Worm (Caenorhabditis elegans) whole organism, young adult: ENCODE data around the gene C09H5.7.

Source experiments
- B0035.1 ChIP-seq: sonication (generic microtip); optimal IDR thresholded peaks from 2 replicates; lab custom pipeline; 2016; ENCODE audit warnings: missing genetic modification characterization, mild to moderate bottlenecking, missing compliant biosample characterization, missing genotype, missing genetic modification reagents
- F49E8.2 ChIP-seq: sonication (generic microtip); optimal IDR thresholded peaks from 3 replicates; lab custom pipeline; 2017; ENCODE audit warnings: missing genetic modification characterization, mild to moderate bottlenecking, missing compliant biosample characterization, antibody characterized with exemption, moderate library complexity; ENCODE audit not compliant: insufficient read depth
- F57A8.1 ChIP-seq: fragments of 200-800 bp; sonication (Bioruptor generic); optimal IDR thresholded peaks from 2 replicates; lab custom pipeline; 2018; ENCODE audit warnings: mild to moderate bottlenecking, missing genetic modification characterization, moderate library complexity, missing compliant biosample characterization
- F57C9.4 ChIP-seq: sonication (generic microtip); optimal IDR thresholded peaks from 2 replicates; lab custom pipeline; 2017; ENCODE audit warnings: mild to moderate bottlenecking, missing genetic modification characterization, missing compliant biosample characterization
- K11D2.4 ChIP-seq: fragments of 200-800 bp; sonication (Bioruptor generic); IDR thresholded peaks from 2 replicates; pipeline ENCODE4 v1.3.6; 2022; ENCODE audit warnings: missing genetic modification reagents, missing genetic modification characterization, missing compliant biosample characterization
- T26A5.8 ChIP-seq: sonication (generic microtip); optimal IDR thresholded peaks from 2 replicates; lab custom pipeline; 2016; ENCODE audit warnings: missing genetic modification characterization, missing compliant biosample characterization
- Y53G8AR.9 ChIP-seq: fragments of 200-800 bp; sonication (Bioruptor generic); conservative IDR thresholded peaks from 2 replicates; pipeline ENCODE4 v1.3.6; 2022; ENCODE audit warnings: missing genetic modification reagents, missing genetic modification characterization, missing compliant biosample characterization
- Y56A3A.18 ChIP-seq: fragments of 200-800 bp; sonication (Bioruptor generic); IDR thresholded peaks from 2 replicates; pipeline ENCODE4 v1.3.6; 2022; ENCODE audit warnings: missing genetic modification reagents, missing genetic modification characterization, missing compliant biosample characterization
- Y95B8A.8 ChIP-seq: fragments of 200-800 bp; sonication (Bioruptor generic); IDR thresholded peaks from 2 replicates; pipeline ENCODE4 v1.3.6; 2022; ENCODE audit warnings: missing genetic modification reagents, missing genetic modification characterization, missing compliant biosample characterization
- ama-1 ChIP-seq, 3 experiments: fragments of 150-350 bp in 1 of 3; sonication (generic microtip) in 2 of 3; optimal IDR thresholded peaks; 2 replicates each; lab custom pipeline; 2014 to 2018; ENCODE audit warnings: missing biosample characterization in 2 of 3, missing genetic modification characterization in 2 of 3, missing genetic modification reagents in 2 of 3
- aptf-2 ChIP-seq: fragments of 200-800 bp; sonication (Bioruptor generic); conservative IDR thresholded peaks from 2 replicates; pipeline ENCODE4 v1.3.6; 2022; ENCODE audit warnings: missing genetic modification reagents, missing genetic modification characterization, missing compliant biosample characterization
- atf-7 ChIP-seq: sonication (generic microtip); optimal IDR thresholded peaks from 2 replicates; lab custom pipeline; 2017; ENCODE audit warnings: mild to moderate bottlenecking, missing genetic modification characterization, missing compliant biosample characterization
- dox-1 ChIP-seq: fragments of 200-800 bp; sonication (Bioruptor generic); IDR thresholded peaks from 2 replicates; pipeline ENCODE4 v1.3.6; 2022; ENCODE audit warnings: missing genetic modification reagents, missing genetic modification characterization, missing compliant biosample characterization
- dpff-1 ChIP-seq: sonication (generic microtip); optimal IDR thresholded peaks from 2 replicates; lab custom pipeline; 2017; ENCODE audit warnings: mild to moderate bottlenecking, missing genetic modification characterization, missing compliant biosample characterization
- ets-4 ChIP-seq: fragments of 200-800 bp; sonication (Bioruptor generic); optimal IDR thresholded peaks from 2 replicates; lab custom pipeline; 2018; ENCODE audit warnings: mild to moderate bottlenecking, missing genetic modification characterization, missing compliant biosample characterization
- gei-17 ChIP-seq: fragments of 200-800 bp; sonication (Bioruptor generic); optimal IDR thresholded peaks from 2 replicates; lab custom pipeline; 2018; ENCODE audit warnings: mild to moderate bottlenecking, missing genetic modification characterization, missing compliant biosample characterization
- hlh-12 ChIP-seq: sonication (generic microtip); optimal IDR thresholded peaks from 2 replicates; lab custom pipeline; 2016; ENCODE audit warnings: missing genetic modification characterization, missing compliant biosample characterization
- hmg-1.2 ChIP-seq: fragments of 200-800 bp; sonication (Bioruptor generic); IDR thresholded peaks from 2 replicates; pipeline ENCODE4 v1.3.6; 2022; ENCODE audit warnings: missing genetic modification reagents, missing genetic modification characterization, missing compliant biosample characterization
- hsf-1 ChIP-seq: fragments of 200-800 bp; sonication (Bioruptor generic); IDR thresholded peaks from 2 replicates; pipeline ENCODE4 v1.3.6; 2022; ENCODE audit warnings: missing genetic modification reagents, missing genetic modification characterization, missing compliant biosample characterization
- lin-26 ChIP-seq: fragments of 200-800 bp; sonication (Bioruptor generic); IDR thresholded peaks from 2 replicates; pipeline ENCODE4 v1.3.6; 2022; ENCODE audit warnings: missing genetic modification reagents, missing genetic modification characterization, missing compliant biosample characterization
- lin-40 ChIP-seq: sonication (generic microtip); optimal IDR thresholded peaks from 2 replicates; lab custom pipeline; 2016; ENCODE audit warnings: missing genetic modification characterization, mild to moderate bottlenecking, missing compliant biosample characterization, missing genotype, missing genetic modification reagents
- lir-1 ChIP-seq: fragments of 200-800 bp; sonication (Bioruptor generic); conservative IDR thresholded peaks from 2 replicates; pipeline ENCODE4 v1.3.6; 2022; ENCODE audit warnings: missing genetic modification reagents, missing genetic modification characterization, missing compliant biosample characterization
- madf-3 ChIP-seq: fragments of 200-800 bp; sonication (Bioruptor generic); IDR thresholded peaks from 2 replicates; pipeline ENCODE4 v1.3.6; 2022; ENCODE audit warnings: missing genetic modification reagents, missing genetic modification characterization, missing compliant biosample characterization
- madf-6 ChIP-seq: fragments of 200-800 bp; sonication (Bioruptor generic); IDR thresholded peaks from 2 replicates; pipeline ENCODE4 v1.3.6; 2022; ENCODE audit warnings: missing genetic modification reagents, missing genetic modification characterization, missing compliant biosample characterization
- nfya-2 ChIP-seq: fragments of 200-800 bp; sonication (Bioruptor generic); IDR thresholded peaks from 2 replicates; pipeline ENCODE4 v1.3.6; 2022; ENCODE audit warnings: missing genetic modification reagents, missing genetic modification characterization, missing compliant biosample characterization
- nfyb-1 ChIP-seq: fragments of 200-800 bp; sonication (Bioruptor generic); IDR thresholded peaks from 2 replicates; pipeline ENCODE4 v1.3.6; 2022; ENCODE audit warnings: missing genetic modification reagents, missing genetic modification characterization, missing compliant biosample characterization
- rpc-1 ChIP-seq, 2 experiments: fragments of 150-350 bp in 1 of 2; sonication (generic microtip) in 1 of 2; optimal IDR thresholded peaks; 2 replicates each; lab custom pipeline; 2014 to 2018; ENCODE audit warnings: missing biosample characterization in 1 of 2, missing genetic modification characterization in 1 of 2, missing genetic modification reagents in 1 of 2, missing genotype in 1 of 2
- sdz-38 ChIP-seq: sonication (generic microtip); optimal IDR thresholded peaks from 2 replicates; lab custom pipeline; 2016; ENCODE audit warnings: missing genotype, missing genetic modification characterization, missing compliant biosample characterization
- snpc-1.3 ChIP-seq: sonication (generic microtip); optimal IDR thresholded peaks from 2 replicates; lab custom pipeline; 2017; ENCODE audit warnings: missing genetic modification characterization, mild to moderate bottlenecking, missing compliant biosample characterization, antibody characterized with exemption, moderate library complexity, missing genotype, missing genetic modification reagents; ENCODE audit not compliant: insufficient read depth
- somi-1 ChIP-seq: fragments of 200-800 bp; sonication (Bioruptor generic); optimal IDR thresholded peaks from 2 replicates; lab custom pipeline; 2018; ENCODE audit warnings: mild to moderate bottlenecking, missing genetic modification characterization, missing compliant biosample characterization
- sptf-2 ChIP-seq: fragments of 200-800 bp; sonication (Bioruptor generic); optimal IDR thresholded peaks from 2 replicates; lab custom pipeline; 2018; ENCODE audit warnings: mild to moderate bottlenecking, missing genetic modification characterization, missing compliant biosample characterization

C09H5.7 gene

DNA sequence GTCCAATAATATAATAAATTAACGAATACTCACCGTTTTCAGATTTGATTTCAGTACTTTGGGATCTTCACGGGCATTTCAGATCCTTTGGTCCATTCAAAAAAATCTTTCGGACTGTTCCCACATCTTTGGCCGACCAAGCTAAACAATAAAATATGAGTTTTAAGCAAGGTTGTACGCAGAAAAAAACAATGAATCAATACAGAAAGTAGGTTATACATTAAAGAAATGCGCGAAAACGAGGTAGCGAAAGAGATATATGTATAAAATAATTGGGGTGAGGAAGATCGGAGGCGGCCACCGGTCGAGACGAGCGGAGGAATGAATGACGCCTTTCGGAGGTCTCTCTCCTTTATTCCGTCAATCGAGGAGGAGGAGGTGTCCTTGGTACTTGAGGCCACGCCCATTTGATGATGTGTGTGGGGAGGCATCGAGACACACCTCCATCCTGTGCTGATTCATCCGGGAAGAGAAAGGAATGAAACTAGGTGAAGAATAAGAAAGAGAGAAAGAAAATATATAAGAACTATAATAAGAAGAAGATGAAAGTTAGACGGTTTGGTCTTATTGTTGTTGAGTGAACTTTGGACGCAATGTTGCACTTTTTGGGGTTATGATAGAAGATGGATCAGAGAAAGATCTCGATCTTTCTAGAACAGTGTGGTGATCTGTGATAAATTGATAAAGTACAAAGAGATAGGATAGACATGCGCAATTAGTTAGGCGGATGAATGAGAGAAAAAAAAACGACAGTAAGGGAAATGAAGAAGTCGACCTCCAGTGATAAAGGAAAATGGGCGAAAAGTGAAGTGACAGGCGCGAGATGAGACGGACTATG lies 44.6 kb downstream of the C09H5.7 start:
- TF ChIP-seq ama-1 (optimal IDR thresholded peaks at IDR 0.05; lab: Kevin White, UChicago) (peak; percentile 86), ama-1 (GFP tag; optimal IDR thresholded peaks at IDR 0.05; lab: Kevin White, UChicago) (no peak), sdz-38 (tag; lab: Kevin White, UChicago) (no peak), F49E8.2 (tag; lab: Kevin White, UChicago) (no peak), lin-26 (GFP tag; lab: Robert Waterston, UW) (no peak), madf-6 (GFP tag; lab: Robert Waterston, UW) (no peak), somi-1 (GFP tag; lab: Kevin White, UChicago) (peak; percentile 54), hlh-12 (tag; lab: Kevin White, UChicago) (no peak), dox-1 (0 out of 2 replicates have a peak, but pooled peaks have one; percentile 5), hsf-1 (GFP tag; lab: Robert Waterston, UW) (peak; percentile 89), dpff-1 (tag; lab: Kevin White, UChicago) (no peak), rpc-1 (optimal IDR thresholded peaks at IDR 0.05; lab: Kevin White, UChicago) (peak; percentile 38), rpc-1 (tag; optimal IDR thresholded peaks at IDR 0.05; lab: Kevin White, UChicago) (no peak)

DNA sequence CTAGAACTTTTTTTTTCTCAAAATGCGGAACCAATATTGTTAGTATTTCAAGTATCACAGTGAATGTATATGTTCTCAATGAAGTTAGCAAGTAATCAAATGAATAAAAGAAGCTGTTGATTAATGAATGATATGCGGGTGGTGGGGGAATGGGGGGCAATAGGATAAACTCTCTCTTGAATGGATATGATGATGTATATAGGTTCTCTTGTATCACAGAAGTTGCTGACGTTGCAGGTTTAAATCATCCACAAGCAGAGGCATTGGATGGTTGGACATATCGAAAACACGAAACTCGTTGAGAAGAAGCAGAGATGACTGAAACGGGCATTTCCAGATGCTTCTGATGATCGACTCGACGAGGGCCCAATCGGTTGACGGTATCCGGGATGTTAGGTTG lies 45.4 kb downstream of the C09H5.7 start:
- TF ChIP-seq Y56A3A.18 (GFP tag; lab: Robert Waterston, UW), result 0 out of 2 replicates have a peak, but pooled peaks have one; percentile 10
- no peak for TF ChIP-seq F57C9.4
- no peak for TF ChIP-seq nfya-2 (GFP tag; lab: Robert Waterston, UW)
- TF ChIP-seq, all 124 proteins: peak for 1

DNA sequence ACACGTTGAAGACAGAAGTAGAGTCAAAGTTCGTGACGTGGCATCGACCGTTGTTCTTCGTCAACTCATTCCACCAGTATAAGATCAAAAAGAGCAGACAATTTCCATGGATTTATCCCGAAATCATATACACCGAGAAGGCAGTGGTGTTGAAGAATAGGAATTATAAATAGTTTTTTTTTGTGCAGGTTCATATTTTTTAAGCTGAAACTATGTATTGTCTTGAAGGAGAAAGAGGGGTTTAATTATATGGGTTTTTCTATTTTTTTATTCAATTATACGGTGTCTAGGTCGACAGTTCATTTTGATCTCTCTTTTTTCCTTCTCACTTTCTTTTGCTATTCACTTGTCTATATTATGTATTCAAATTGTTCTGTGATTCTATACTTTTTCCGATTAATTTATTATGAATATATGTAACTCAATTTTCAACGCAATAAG lies 45.9 kb downstream of the C09H5.7 start:
- TF ChIP-seq atf-7 (tag; lab: Kevin White, UChicago), result peak; percentile 3
- TF ChIP-seq B0035.1, result peak; percentile 42
- peak; percentile 1 for TF ChIP-seq lin-40
- TF ChIP-seq somi-1 (GFP tag; lab: Kevin White, UChicago), result no peak
- no peak for TF ChIP-seq madf-3 (GFP tag; lab: Robert Waterston, UW)
- TF ChIP-seq K11D2.4 (GFP tag; lab: Robert Waterston, UW), result peak; percentile 68; the same call in 1 of the 2 replicates
- TF ChIP-seq gei-17 (GFP tag; lab: Kevin White, UChicago), result peak; percentile 28
- TF ChIP-seq lir-1 (GFP tag; lab: Robert Waterston, UW), result no peak
- 0 out of 2 replicates have a peak, but pooled peaks have one; percentile 5 for TF ChIP-seq dox-1
- 0 out of 2 replicates have a peak, but pooled peaks have one; percentile 5 for TF ChIP-seq Y95B8A.8 (GFP tag; lab: Robert Waterston, UW)
- TF ChIP-seq Y53G8AR.9, result 0 out of 2 replicates have a peak, but pooled peaks have one; percentile 33
- TF ChIP-seq ama-1 (optimal IDR thresholded peaks at IDR 0.05; lab: Kevin White, UChicago), result peak; percentile 14
- TF ChIP-seq ama-1 (GFP tag; optimal IDR thresholded peaks at IDR 0.05; lab: Kevin White, UChicago), result no peak
- TF ChIP-seq hmg-1.2 (GFP tag; lab: Robert Waterston, UW), result 0 out of 2 replicates have a peak, but pooled peaks have one; percentile 15
- TF ChIP-seq nfyb-1 (GFP tag; lab: Robert Waterston, UW), result 0 out of 2 replicates have a peak, but pooled peaks have one; percentile 48

DNA sequence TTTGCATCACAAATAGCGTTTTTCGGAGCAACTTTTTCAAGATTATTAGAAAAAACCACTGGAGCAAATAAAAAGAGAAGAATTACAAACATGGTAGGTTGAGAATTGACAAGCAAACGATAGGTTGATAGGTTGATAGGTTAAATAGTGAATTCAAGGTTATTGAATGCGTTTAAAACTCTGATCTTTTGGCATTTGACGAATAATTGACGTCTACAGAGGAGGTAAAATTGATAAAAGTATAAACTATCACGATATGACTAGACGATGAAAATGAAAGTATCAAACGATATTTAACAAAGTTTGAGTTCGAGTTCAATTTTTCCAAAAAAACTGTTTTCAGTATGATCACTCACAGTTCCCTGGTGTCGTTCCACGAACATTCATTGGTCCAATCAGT lies 49.1 kb downstream of the C09H5.7 start, which contains the start of gene ZC513.14:
ZC513.14 (minus strand) TSS at position 101 of the 400 bp plus-strand sequence.
- no peak for TF ChIP-seq Y95B8A.8 (GFP tag; lab: Robert Waterston, UW)
- TF ChIP-seq F57A8.1 (GFP tag; lab: Kevin White, UChicago), result no peak
- no peak for TF ChIP-seq T26A5.8 (tag; lab: Kevin White, UChicago)
- TF ChIP-seq aptf-2, result no peak
- TF ChIP-seq snpc-1.3, result no peak
- no peak for TF ChIP-seq ets-4 (GFP tag; lab: Kevin White, UChicago)
- no peak for TF ChIP-seq sptf-2
- TF ChIP-seq, all 124 proteins: peak for 0
